Worm (Caenorhabditis elegans) whole organism, L4 larva: ENCODE data around the gene F16B4.6.
A peak's percentile ranks its signal among the peaks of the same experiment; 100 is the strongest.

ENCODE experiments used
- F10B5.3 ChIP-seq: sonication (generic microtip); optimal IDR thresholded peaks from 2 replicates; lab custom pipeline; 2016; ENCODE audit warnings: mild to moderate bottlenecking, missing genetic modification characterization, missing compliant biosample characterization
- F37D6.2 ChIP-seq: sonication (generic microtip); optimal IDR thresholded peaks from 2 replicates; lab custom pipeline; 2016; ENCODE audit warnings: mild to moderate bottlenecking, missing genetic modification characterization, missing compliant biosample characterization
- T20F7.1 ChIP-seq: fragments of 200-800 bp; sonication (Bioruptor generic); optimal IDR thresholded peaks from 2 replicates; lab custom pipeline; 2018; ENCODE audit warnings: mild to moderate bottlenecking, missing genetic modification characterization, missing compliant biosample characterization
- T26A8.4 ChIP-seq: fragments of 200-800 bp; sonication (Bioruptor generic); IDR thresholded peaks from 2 replicates; pipeline ENCODE4 v1.3.6; 2022; ENCODE audit warnings: missing genetic modification characterization, missing compliant biosample characterization
- Y5F2A.4 ChIP-seq: fragments of 200-800 bp; sonication (Bioruptor generic); optimal IDR thresholded peaks from 2 replicates; lab custom pipeline; 2018; ENCODE audit warnings: mild to moderate bottlenecking, missing genetic modification characterization, missing compliant biosample characterization
- ZK337.2 ChIP-seq: fragments of 200-800 bp; sonication (Bioruptor generic); IDR thresholded peaks from 2 replicates; pipeline ENCODE4 v1.3.6; 2022; ENCODE audit warnings: missing genetic modification reagents, missing genetic modification characterization, missing compliant biosample characterization
- aha-1 ChIP-seq: fragments of 150-350 bp; peaks from one replicate; lab custom pipeline; 2014; ENCODE audit warnings: missing biosample characterization, missing genetic modification characterization
- ama-1 ChIP-seq: fragments of 150-350 bp; optimal IDR thresholded peaks from 2 replicates; lab custom pipeline; 2014; ENCODE audit warnings: inconsistent platforms, mixed read lengths
- arid-1 ChIP-seq: fragments of 200-800 bp; sonication (Bioruptor generic); conservative IDR thresholded peaks from 2 replicates; pipeline ENCODE4 v1.3.6; 2022; ENCODE audit warnings: missing genetic modification reagents, missing genetic modification characterization, missing compliant biosample characterization
- attf-4 ChIP-seq: sonication (generic microtip); optimal IDR thresholded peaks from 3 replicates; lab custom pipeline; 2017; ENCODE audit warnings: missing biosample characterization, missing genetic modification characterization
- ceh-32 ChIP-seq: sonication (generic microtip); optimal IDR thresholded peaks from 2 replicates; lab custom pipeline; 2016; ENCODE audit warnings: mild to moderate bottlenecking, missing genetic modification characterization, missing compliant biosample characterization; ENCODE audit not compliant: poor library complexity
- ceh-62 ChIP-seq: sonication (generic microtip); optimal IDR thresholded peaks from 2 replicates; lab custom pipeline; 2017; ENCODE audit warnings: missing biosample characterization, missing genetic modification characterization
- ces-1 ChIP-seq: fragments of 150-350 bp; sonication (generic microtip); optimal IDR thresholded peaks from 4 replicates; lab custom pipeline; 2014; ENCODE audit warnings: missing biosample characterization, missing genetic modification reagents, missing genetic modification characterization
- cey-2 ChIP-seq: sonication (generic microtip); optimal IDR thresholded peaks from 3 replicates; lab custom pipeline; 2017; ENCODE audit warnings: missing genetic modification characterization, mild to moderate bottlenecking, missing compliant biosample characterization, antibody characterized with exemption, borderline replicate concordance; ENCODE audit not compliant: insufficient read depth
- daf-12 ChIP-seq: fragments of 150-350 bp; optimal IDR thresholded peaks from 2 replicates; lab custom pipeline; 2014; ENCODE audit warnings: missing biosample characterization, missing genetic modification reagents, missing genetic modification characterization
- fos-1 ChIP-seq: fragments of 150-350 bp; optimal IDR thresholded peaks from 2 replicates; lab custom pipeline; 2014; ENCODE audit warnings: missing biosample characterization, missing genetic modification characterization
- gei-8 ChIP-seq: fragments of 200-800 bp; sonication (Bioruptor generic); optimal IDR thresholded peaks from 2 replicates; lab custom pipeline; 2018; ENCODE audit warnings: mild to moderate bottlenecking, missing genetic modification characterization, missing compliant biosample characterization
- lin-29 ChIP-seq: fragments of 200-800 bp; sonication (Bioruptor generic); IDR thresholded peaks from 2 replicates; pipeline ENCODE4 v1.3.6; 2022; ENCODE audit warnings: missing genetic modification reagents, missing genetic modification characterization, missing compliant biosample characterization
- lin-38 ChIP-seq: fragments of 200-800 bp; sonication (Bioruptor generic); IDR thresholded peaks from 2 replicates; pipeline ENCODE4 v1.3.6; 2022; ENCODE audit warnings: missing genetic modification reagents, missing genetic modification characterization, missing compliant biosample characterization
- madf-5 ChIP-seq, 2 experiments: fragments of 200-800 bp; sonication (Bioruptor generic); IDR thresholded peaks; 2 replicates each; pipeline ENCODE4 v1.3.6; 2022; ENCODE audit warnings: missing compliant biosample characterization in 2 of 2, missing genetic modification characterization in 2 of 2
- madf-9 ChIP-seq: fragments of 200-800 bp; sonication (Bioruptor generic); conservative IDR thresholded peaks from 2 replicates; pipeline ENCODE4 v1.3.6; 2022; ENCODE audit warnings: missing genetic modification reagents, missing genetic modification characterization, missing compliant biosample characterization
- nhr-11 ChIP-seq: fragments of 150-350 bp; optimal IDR thresholded peaks from 2 replicates; lab custom pipeline; 2014; ENCODE audit warnings: missing biosample characterization, missing genetic modification characterization
- nhr-111 ChIP-seq: fragments of 200-800 bp; sonication (Bioruptor generic); optimal IDR thresholded peaks from 2 replicates; lab custom pipeline; 2018; ENCODE audit warnings: mild to moderate bottlenecking, missing genetic modification characterization, missing compliant biosample characterization
- nhr-25 ChIP-seq: sonication (generic microtip); optimal IDR thresholded peaks from 2 replicates; lab custom pipeline; 2017; ENCODE audit warnings: missing genetic modification characterization, mild to moderate bottlenecking, missing compliant biosample characterization, antibody characterized with exemption, moderate library complexity, borderline replicate concordance; ENCODE audit not compliant: insufficient read depth
- nhr-28 ChIP-seq: fragments of 150-350 bp; optimal IDR thresholded peaks from 2 replicates; lab custom pipeline; 2014; ENCODE audit warnings: missing biosample characterization, missing genetic modification characterization
- nhr-76 ChIP-seq: fragments of 150-350 bp; optimal IDR thresholded peaks from 2 replicates; lab custom pipeline; 2014; ENCODE audit warnings: missing biosample characterization, missing genetic modification characterization
- pqm-1 ChIP-seq: sonication (generic microtip); optimal IDR thresholded peaks from 2 replicates; lab custom pipeline; 2017; ENCODE audit warnings: missing biosample characterization, missing genetic modification characterization
- sdz-12 ChIP-seq: fragments of 200-800 bp; sonication (Bioruptor generic); optimal IDR thresholded peaks from 2 replicates; lab custom pipeline; 2018; ENCODE audit warnings: mild to moderate bottlenecking, missing genetic modification characterization, missing compliant biosample characterization
- snpc-1.2 ChIP-seq: fragments of 200-800 bp; sonication (Bioruptor generic); IDR thresholded peaks from 2 replicates; pipeline ENCODE4 v1.3.6; 2022; ENCODE audit warnings: missing genetic modification reagents, missing genetic modification characterization, missing compliant biosample characterization
- tra-1 ChIP-seq: fragments of 200-800 bp; sonication (Bioruptor generic); IDR thresholded peaks from 2 replicates; pipeline ENCODE4 v1.3.6; 2022; ENCODE audit warnings: missing genetic modification reagents, missing genetic modification characterization, missing compliant biosample characterization
- unc-130 ChIP-seq: sonication (generic microtip); optimal IDR thresholded peaks from 2 replicates; lab custom pipeline; 2016; ENCODE audit warnings: missing genetic modification reagents, missing genetic modification characterization, missing compliant biosample characterization
- unc-39 ChIP-seq: sonication (generic microtip); optimal IDR thresholded peaks from 2 replicates; lab custom pipeline; 2017; ENCODE audit warnings: missing biosample characterization, missing genetic modification characterization
- unc-62 ChIP-seq, 3 experiments: fragments of 150-350 bp in 1 of 3; sonication (generic microtip); optimal IDR thresholded peaks in 2 of 3; peaks in 1 of 3; 1 replicate in 1 of 3; 2 replicates in 2 of 3; lab custom pipeline; 2014 to 2017; ENCODE audit warnings: missing biosample characterization in 3 of 3, missing genetic modification characterization in 3 of 3, missing genetic modification reagents in 3 of 3, missing genotype in 1 of 3
- vab-7 ChIP-seq: fragments of 200-800 bp; sonication (Bioruptor generic); IDR thresholded peaks from 2 replicates; pipeline ENCODE4 v1.3.6; 2022; ENCODE audit warnings: missing genetic modification reagents, missing genetic modification characterization, missing compliant biosample characterization
- zip-11 ChIP-seq: fragments of 200-800 bp; sonication (Bioruptor generic); IDR thresholded peaks from 2 replicates; pipeline ENCODE4 v1.3.6; 2022; ENCODE audit warnings: missing genetic modification characterization, missing compliant biosample characterization
- zip-2 ChIP-seq: fragments of 150-350 bp; optimal IDR thresholded peaks from 2 replicates; lab custom pipeline; 2014; ENCODE audit warnings: missing biosample characterization, missing genetic modification characterization

The F16B4.6 gene

ce11 chrV:1586906-1587305 is at the start of gene F16B4.6:
Gene F16B4.6, plus strand, starts transcription at chrV:1587206.
- TF ChIP-seq ZK337.2 (GFP tag; lab: Robert Waterston, UW) (no peak), F10B5.3 (no peak), unc-39 (tag; lab: Kevin White, UChicago) (no peak), sdz-12 (GFP tag; lab: Kevin White, UChicago) (no peak), attf-4 (tag; lab: Kevin White, UChicago) (no peak), nhr-76 (tag; lab: Kevin White, UChicago) (no peak), Y5F2A.4 (GFP tag; lab: Kevin White, UChicago) (no peak), pqm-1 (tag; lab: Kevin White, UChicago) (no peak), ces-1 (no peak), F37D6.2 (tag; lab: Kevin White, UChicago) (no peak), T26A8.4 (GFP tag; lab: Robert Waterston, UW) (no peak), nhr-111 (GFP tag; lab: Kevin White, UChicago) (no peak), gei-8 (GFP tag; lab: Kevin White, UChicago) (no peak), daf-12 (tag; lab: Kevin White, UChicago) (no peak), zip-11 (GFP tag; lab: Robert Waterston, UW) (no peak), snpc-1.2 (GFP tag; lab: Robert Waterston, UW) (no peak)

- peak in 1 of 2 experiments; percentile 93 for TF ChIP-seq unc-62 (GFP tag; optimal IDR thresholded peaks at IDR 0.05 in 1 of 2; lab: Kevin White, UChicago)
- no peak for TF ChIP-seq unc-62 (tag; optimal IDR thresholded peaks at IDR 0.05; lab: Kevin White, UChicago)
- TF ChIP-seq nhr-11 (tag; lab: Kevin White, UChicago) = no peak
- no peak for TF ChIP-seq lin-29
- no peak for TF ChIP-seq ama-1 (lab: Kevin White, UChicago)
- no peak for TF ChIP-seq gei-8 (GFP tag; lab: Kevin White, UChicago)
- TF ChIP-seq, all 104 proteins: peak for 1
Measured at ce11 chrV:1538842-1539241, 48.2 kb upstream of the F16B4.6 start.

ce11 chrV:1540249-1540648 is 46.8 kb upstream of the F16B4.6 start:
- TF ChIP-seq vab-7 (GFP tag; lab: Robert Waterston, UW) (no peak), madf-5 (GFP tag; IDR thresholded peaks at IDR 0.05; lab: Robert Waterston, UW) (no peak), snpc-1.2 (GFP tag; lab: Robert Waterston, UW) (no peak), tra-1 (GFP tag; lab: Robert Waterston, UW) (no peak), aha-1 (tag; lab: Kevin White, UChicago) (peak; percentile 94), zip-2 (tag; lab: Kevin White, UChicago) (no peak), fos-1 (tag; lab: Kevin White, UChicago) (no peak), arid-1 (GFP tag; lab: Robert Waterston, UW) (no peak)

ce11 chrV:1541786-1542185 is 45.2 kb upstream of the F16B4.6 start, which contains the start of gene oac-31:
Gene oac-31, minus strand, starts transcription at chrV:1541886.
- TF ChIP-seq ceh-62 (tag; lab: Kevin White, UChicago) (no peak), ceh-32 (no peak), madf-9 (no peak), T20F7.1 (GFP tag; lab: Kevin White, UChicago) (no peak), cey-2 (tag; lab: Kevin White, UChicago) (no peak), unc-130 (no peak), pqm-1 (tag; lab: Kevin White, UChicago) (peak; percentile 20), lin-38 (GFP tag; lab: Robert Waterston, UW) (no peak), nhr-28 (tag; lab: Kevin White, UChicago) (peak; percentile 1), nhr-25 (tag; lab: Kevin White, UChicago) (no peak)
